Worm (Caenorhabditis elegans): ENCODE measurements around the gene B0491.6.

The B0491.6 gene

DNA sequence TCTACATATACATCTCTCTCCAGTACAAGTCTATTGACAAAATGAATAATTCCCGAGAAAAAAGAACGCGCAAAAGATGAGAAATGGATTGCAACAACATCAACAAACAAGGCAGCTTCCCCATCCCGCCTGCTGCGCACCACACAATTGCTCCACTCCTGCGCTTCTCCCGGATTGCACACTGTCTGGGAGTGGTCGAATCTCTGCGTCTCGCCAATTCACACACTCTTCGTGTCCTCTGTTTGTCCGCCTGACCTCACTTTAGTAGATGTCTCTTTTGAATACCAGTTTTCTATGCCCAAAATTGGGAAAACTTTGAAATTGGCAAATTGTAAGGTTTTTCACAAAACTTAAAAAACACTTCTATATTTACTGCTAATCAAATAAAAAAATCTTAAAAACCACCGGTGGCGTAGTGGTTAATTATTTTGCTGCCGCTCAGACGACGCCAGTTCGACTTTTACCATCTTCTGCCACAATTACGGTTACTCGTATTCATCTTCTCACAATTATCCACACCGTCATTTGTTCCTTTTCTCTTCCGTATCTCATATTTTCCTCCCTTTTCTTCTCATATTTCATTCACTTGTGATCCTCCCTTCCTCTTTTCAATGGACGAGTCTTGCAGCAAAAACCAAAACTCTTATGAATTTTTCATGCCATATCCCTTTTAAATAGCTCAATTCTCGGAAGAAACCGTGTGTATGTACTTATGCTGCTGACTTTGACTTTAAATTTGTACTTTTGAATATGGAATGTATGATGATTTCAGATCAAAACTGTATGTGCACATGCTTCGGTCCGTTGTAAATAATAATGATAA is 42.3 kb downstream of the B0491.6 start, which contains the start of gene rsf-1 (continued):
- peak; percentile 37; the same call in 1 of the 2 replicates for TF ChIP-seq dox-1 (GFP tag; IDR thresholded peaks at IDR 0.05)
- TF ChIP-seq F33H1.4 (GFP tag; IDR thresholded peaks at IDR 0.05): no peak
- TF ChIP-seq zfh-2 (GFP tag; conservative IDR thresholded peaks at IDR 0.05): peak; percentile 64
- TF ChIP-seq ztf-26 (tag; optimal IDR thresholded peaks at IDR 0.05): no peak
- TF ChIP-seq ceh-91 (GFP tag; IDR thresholded peaks at IDR 0.05): no peak
- peak; percentile 51 for TF ChIP-seq B0261.1 (tag; optimal IDR thresholded peaks at IDR 0.05)
- no peak for TF ChIP-seq aptf-2 (GFP tag; conservative IDR thresholded peaks at IDR 0.05)
- TF ChIP-seq cebp-1 (GFP tag; IDR thresholded peaks at IDR 0.05): no peak
- TF ChIP-seq cebp-1 (tag; optimal IDR thresholded peaks at IDR 0.05): peak; percentile 25
- no peak for TF ChIP-seq ama-1 (optimal IDR thresholded peaks at IDR 0.05)
- TF ChIP-seq ama-1 (GFP tag; optimal IDR thresholded peaks at IDR 0.05): no peak
- no peak for TF ChIP-seq rcor-1 (GFP tag; IDR thresholded peaks at IDR 0.05)
- TF ChIP-seq ztf-18 (tag; optimal IDR thresholded peaks at IDR 0.05): no peak
- peak; percentile 81 for TF ChIP-seq lin-26 (GFP tag; IDR thresholded peaks at IDR 0.05)
- no peak for TF ChIP-seq let-607 (tag; optimal IDR thresholded peaks at IDR 0.05)
- TF ChIP-seq ztf-6 (GFP tag; IDR thresholded peaks at IDR 0.05): no peak
- TF ChIP-seq snpc-3.4 (tag; optimal IDR thresholded peaks at IDR 0.05): no peak

DNA sequence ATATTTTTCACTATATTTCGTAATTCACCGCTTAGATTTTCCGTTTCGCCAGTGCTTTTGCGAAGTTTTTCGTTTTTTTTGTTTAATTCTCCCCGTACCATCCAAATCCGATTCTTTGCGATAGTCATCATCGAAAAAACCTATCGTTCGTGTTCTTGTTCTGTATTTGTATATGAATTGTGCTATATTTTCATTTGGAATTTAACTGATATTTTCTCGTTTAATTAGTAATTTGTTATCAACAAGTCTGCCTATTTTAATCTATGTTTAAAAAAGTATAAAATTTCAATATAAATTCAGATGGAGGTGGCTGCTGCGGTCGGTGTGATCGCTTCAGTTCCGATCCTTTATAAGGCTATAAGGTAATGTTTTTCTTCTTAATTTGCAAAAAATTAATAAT is 45.6 kb downstream of the B0491.6 start, which contains the start of gene samp-1:
Gene samp-1, plus strand, starts transcription at position 301 of the 400 bp plus-strand sequence.
- TF ChIP-seq snpc-1.3 (tag; optimal IDR thresholded peaks at IDR 0.05; ENCODE audit: insufficient read depth): peak; percentile 9
- peak; percentile 42; the same call in 1 of the 2 replicates for TF ChIP-seq madf-6 (GFP tag; IDR thresholded peaks at IDR 0.05)
- no peak for TF ChIP-seq aptf-3 (GFP tag; IDR thresholded peaks at IDR 0.05)
- no peak for TF ChIP-seq aptf-2 (GFP tag; conservative IDR thresholded peaks at IDR 0.05)

DNA sequence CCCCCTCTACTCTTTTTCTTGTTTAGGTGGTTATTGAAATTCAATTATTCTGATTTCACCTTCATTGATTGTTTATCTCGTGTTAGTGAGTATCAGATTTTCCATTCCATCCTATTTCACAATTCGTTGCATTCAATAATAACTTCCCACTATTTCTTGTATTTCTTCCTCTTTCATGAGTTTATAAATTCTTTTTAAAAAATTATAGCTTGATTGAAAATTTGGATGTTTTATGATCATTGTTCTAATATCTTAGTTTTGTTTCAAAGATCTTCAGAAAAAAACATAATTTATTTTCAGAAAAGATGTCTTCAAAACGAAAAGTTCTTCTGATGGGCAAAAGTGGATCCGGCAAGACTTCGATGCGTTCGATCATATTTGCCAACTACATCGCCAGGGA is 47.1 kb downstream of the B0491.6 start, which contains the start of gene raga-1:
Gene raga-1, plus strand, starts transcription at position 301 of the 400 bp plus-strand sequence.
- no peak for TF ChIP-seq fkh-3 (tag; optimal IDR thresholded peaks at IDR 0.05)
- 0 out of 2 replicates have a peak, but pooled peaks have one; percentile 37 for TF ChIP-seq pbrm-1 (GFP tag; IDR thresholded peaks at IDR 0.05)
- no peak for TF ChIP-seq T07F8.4 (tag; optimal IDR thresholded peaks at IDR 0.05)
- no peak for TF ChIP-seq cebp-1 (GFP tag; IDR thresholded peaks at IDR 0.05)
- TF ChIP-seq cebp-1 (tag; optimal IDR thresholded peaks at IDR 0.05): peak; percentile 15
- no peak for TF ChIP-seq lag-1 (GFP tag; IDR thresholded peaks at IDR 0.05)
- TF ChIP-seq snpc-3.4 (tag; optimal IDR thresholded peaks at IDR 0.05): peak; percentile 0
- TF ChIP-seq lir-1 (GFP tag; conservative IDR thresholded peaks at IDR 0.05): no peak
- TF ChIP-seq Y56A3A.18 (GFP tag; IDR thresholded peaks at IDR 0.05): no peak
- TF ChIP-seq ztf-26 (tag; optimal IDR thresholded peaks at IDR 0.05): no peak
- no peak for TF ChIP-seq ets-4 (GFP tag; optimal IDR thresholded peaks at IDR 0.05)

DNA sequence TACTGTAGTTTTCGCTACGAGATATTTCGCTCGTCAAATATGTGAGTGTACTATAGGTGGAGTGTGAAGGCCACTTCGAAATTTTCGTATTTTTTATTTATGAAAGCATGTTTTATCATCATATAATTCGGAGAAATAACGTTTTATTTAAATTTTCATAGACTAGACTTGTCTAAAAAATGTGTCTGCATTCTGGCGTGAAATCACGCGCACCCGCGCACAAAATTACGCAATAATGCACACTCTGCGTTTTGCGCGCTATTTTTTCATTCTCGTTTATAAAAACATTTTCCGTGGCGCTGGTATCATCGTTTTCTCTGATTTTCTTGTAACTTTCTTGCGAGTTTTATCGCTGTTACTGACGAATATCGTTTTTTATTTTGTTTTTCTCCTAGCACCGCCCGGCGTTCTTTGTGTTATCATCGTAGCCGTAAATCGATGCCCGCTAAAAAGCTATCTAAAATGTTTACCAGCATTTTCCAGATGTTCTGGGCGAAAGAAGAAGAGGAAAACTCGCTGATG is 50.9 kb downstream of the B0491.6 start, which contains the start of gene saps-1:
Gene saps-1, plus strand, starts transcription at position 472 of the 522 bp plus-strand sequence.
- 0 out of 2 replicates have a peak, but pooled peaks have one; percentile 28 for TF ChIP-seq K11D2.4 (GFP tag; IDR thresholded peaks at IDR 0.05)
- TF ChIP-seq cebp-1 (GFP tag; IDR thresholded peaks at IDR 0.05): peak; percentile 55; the same call in 1 of the 2 replicates
- TF ChIP-seq cebp-1 (tag; optimal IDR thresholded peaks at IDR 0.05): peak; percentile 87
- TF ChIP-seq attf-3 (GFP tag; conservative IDR thresholded peaks at IDR 0.05): no peak
- TF ChIP-seq mcd-1 (GFP tag; IDR thresholded peaks at IDR 0.05): peak; percentile 76
- TF ChIP-seq ceh-27 (GFP tag; optimal IDR thresholded peaks at IDR 0.05): peak; percentile 8
- no peak for TF ChIP-seq ets-4 (GFP tag; optimal IDR thresholded peaks at IDR 0.05)
- peak; percentile 77 for TF ChIP-seq dpl-1 (GFP tag; optimal IDR thresholded peaks at IDR 0.05)
- TF ChIP-seq hlh-12 (tag; optimal IDR thresholded peaks at IDR 0.05): no peak
- TF ChIP-seq Y56A3A.18 (GFP tag; IDR thresholded peaks at IDR 0.05): no peak
- TF ChIP-seq B0019.2 (GFP tag; conservative IDR thresholded peaks at IDR 0.05): 0 out of 2 replicates have a peak, but pooled peaks have one; percentile 12
- peak; percentile 68 for TF ChIP-seq lin-54 (GFP tag; optimal IDR thresholded peaks at IDR 0.05)
- TF ChIP-seq ceh-79 (tag; optimal IDR thresholded peaks at IDR 0.05): no peak
- TF ChIP-seq nhr-90 (tag; optimal IDR thresholded peaks at IDR 0.05): no peak
- TF ChIP-seq madf-6 (GFP tag; IDR thresholded peaks at IDR 0.05): peak; percentile 97
- peak; percentile 87 for TF ChIP-seq efl-1 (GFP tag; optimal IDR thresholded peaks at IDR 0.05)
- no peak for TF ChIP-seq unc-62 (GFP tag; optimal IDR thresholded peaks at IDR 0.05)
- peak; percentile 77 for TF ChIP-seq dox-1 (GFP tag; IDR thresholded peaks at IDR 0.05)
- no peak for TF ChIP-seq F39B2.1 (GFP tag; IDR thresholded peaks at IDR 0.05)
- TF ChIP-seq rcor-1 (GFP tag; IDR thresholded peaks at IDR 0.05): peak; percentile 53; the same call in 1 of the 2 replicates
- TF ChIP-seq ceh-91 (GFP tag; IDR thresholded peaks at IDR 0.05): peak; percentile 84

All from whole organism, young adult.